Fruit fly (Drosophila melanogaster) whole organism, embryonic: ENCODE data around the gene CG10587.

Source experiments
- Atf3 ChIP-seq: fragments of 200-800 bp; sonication (Bioruptor generic); optimal IDR thresholded peaks from 3 replicates; lab custom pipeline; 2016; ENCODE audit warnings: missing biosample characterization, missing genetic modification characterization
- CG10274 ChIP-seq: fragments of 200-800 bp; sonication (Bioruptor generic); optimal IDR thresholded peaks from 3 replicates; lab custom pipeline; 2017; ENCODE audit warnings: missing biosample characterization, mild to moderate bottlenecking, missing genetic modification characterization
- CG10462 ChIP-seq: fragments of 200-800 bp; sonication (Bioruptor generic); optimal IDR thresholded peaks from 2 replicates; lab custom pipeline; 2016; ENCODE audit warnings: missing biosample characterization, missing genetic modification characterization
- CG12236 ChIP-seq: fragments of 200-800 bp; sonication (Bioruptor generic); optimal IDR thresholded peaks from 2 replicates; lab custom pipeline; 2016; ENCODE audit warnings: missing biosample characterization, missing genetic modification characterization
- CG12299 ChIP-seq: fragments of 200-800 bp; sonication (Bioruptor generic); optimal IDR thresholded peaks from 2 replicates; lab custom pipeline; 2018; ENCODE audit warnings: missing biosample characterization, mild to moderate bottlenecking, missing genetic modification characterization
- CG14014 ChIP-seq: fragments of 200-800 bp; sonication (Bioruptor generic); IDR thresholded peaks from 2 replicates; pipeline ENCODE4 v1.3.6; 2022; ENCODE audit warnings: missing biosample characterization, missing genetic modification characterization
- CG15269 ChIP-seq: fragments of 200-800 bp; sonication (Bioruptor generic); optimal IDR thresholded peaks from 2 replicates; lab custom pipeline; 2018; ENCODE audit warnings: missing biosample characterization, mild to moderate bottlenecking, missing genetic modification characterization, moderate library complexity
- CG15601 ChIP-seq: fragments of 200-800 bp; sonication (Bioruptor generic); optimal IDR thresholded peaks from 3 replicates; lab custom pipeline; 2019; ENCODE audit warnings: missing biosample characterization, mild to moderate bottlenecking, missing genetic modification characterization, moderate library complexity
- CG17829 ChIP-seq: fragments of 200-800 bp; optimal IDR thresholded peaks from 2 replicates; lab custom pipeline; 2019; ENCODE audit warnings: missing biosample characterization, mild to moderate bottlenecking, missing genetic modification characterization, moderate library complexity
- CG32532 ChIP-seq: fragments of 200-800 bp; sonication (Bioruptor generic); IDR thresholded peaks from 2 replicates; pipeline ENCODE4 v1.3.6; 2022; ENCODE audit warnings: missing biosample characterization, missing genetic modification characterization
- CG6791 ChIP-seq: fragments of 200-800 bp; sonication (Bioruptor generic); IDR thresholded peaks from 3 replicates; pipeline ENCODE4 v1.3.6; 2022; ENCODE audit warnings: missing biosample characterization, missing genetic modification characterization; ENCODE audit not compliant: partially characterized antibody
- CG8290 ChIP-seq, 3 experiments: fragments of 200-800 bp; sonication (Bioruptor generic); optimal IDR thresholded peaks; 2 replicates each; lab custom pipeline; 2016 to 2019; ENCODE audit warnings: missing biosample characterization in 3 of 3, missing genetic modification characterization in 3 of 3, mild to moderate bottlenecking in 2 of 3, moderate library complexity in 1 of 3
- CG8478 ChIP-seq: fragments of >200 bp; optimal IDR thresholded peaks from 2 replicates; lab custom pipeline; 2018
- CG8924 ChIP-seq: fragments of 200-800 bp; optimal IDR thresholded peaks from 3 replicates; lab custom pipeline; 2019; ENCODE audit warnings: missing biosample characterization, mild to moderate bottlenecking, missing genetic modification characterization, moderate library complexity
- CG8944 ChIP-seq: fragments of 200-800 bp; sonication (Bioruptor generic); optimal IDR thresholded peaks from 3 replicates; lab custom pipeline; 2016; ENCODE audit warnings: missing biosample characterization, missing genetic modification characterization
- CG9215 ChIP-seq: fragments of 200-800 bp; sonication (Bioruptor generic); IDR thresholded peaks from 2 replicates; pipeline ENCODE4 v1.3.6; 2022; ENCODE audit warnings: missing biosample characterization, missing genetic modification characterization
- CG9876 ChIP-seq: fragments of 200-800 bp; sonication (Bioruptor generic); optimal IDR thresholded peaks from 2 replicates; lab custom pipeline; 2016; ENCODE audit warnings: missing biosample characterization, missing genetic modification characterization
- CTCF ChIP-seq: fragments of 200-800 bp; sonication (Bioruptor generic); optimal IDR thresholded peaks from 2 replicates; lab custom pipeline; 2017; ENCODE audit warnings: missing biosample characterization, mild to moderate bottlenecking, missing genetic modification characterization, moderate library complexity
- CrebB ChIP-seq: fragments of 200-800 bp; sonication (Bioruptor generic); optimal IDR thresholded peaks from 3 replicates; lab custom pipeline; 2018; ENCODE audit warnings: missing biosample characterization, mild to moderate bottlenecking, missing genetic modification characterization
- D19A ChIP-seq: fragments of 200-800 bp; optimal IDR thresholded peaks from 3 replicates; lab custom pipeline; 2019; ENCODE audit warnings: missing biosample characterization, mild to moderate bottlenecking, missing genetic modification characterization, moderate library complexity
- Dll ChIP-seq: fragments of 200-800 bp; sonication (Bioruptor generic); IDR thresholded peaks from 4 replicates; pipeline ENCODE4 v1.3.6; 2022; ENCODE audit warnings: missing biosample characterization, missing genetic modification characterization; ENCODE audit not compliant: partially characterized antibody
- E2f2 ChIP-seq: fragments of 200-800 bp; sonication (Bioruptor generic); IDR thresholded peaks from 2 replicates; pipeline ENCODE4 v1.3.6; 2022; ENCODE audit warnings: missing biosample characterization, missing genetic modification characterization
- Fer2 ChIP-seq: fragments of 200-800 bp; sonication (Bioruptor generic); optimal IDR thresholded peaks from 2 replicates; lab custom pipeline; 2018; ENCODE audit warnings: missing biosample characterization, mild to moderate bottlenecking, missing genetic modification characterization, moderate library complexity
- Hr51 ChIP-seq, 2 experiments: fragments of 200-800 bp; sonication (Bioruptor generic); optimal IDR thresholded peaks; 2 replicates in 1 of 2; 3 replicates in 1 of 2; lab custom pipeline; 2016 to 2018; ENCODE audit warnings: missing biosample characterization in 2 of 2, missing genetic modification characterization in 2 of 2, mild to moderate bottlenecking in 1 of 2, moderate library complexity in 1 of 2
- Myb ChIP-seq: fragments of 200-800 bp; sonication (Bioruptor generic); optimal IDR thresholded peaks from 2 replicates; lab custom pipeline; 2016; ENCODE audit warnings: missing biosample characterization, missing genetic modification characterization
- Oli ChIP-seq: fragments of 200-800 bp; sonication (Bioruptor generic); optimal IDR thresholded peaks from 2 replicates; lab custom pipeline; 2018; ENCODE audit warnings: missing biosample characterization, mild to moderate bottlenecking, missing genetic modification characterization, moderate library complexity
- Stat92E ChIP-seq, 3 experiments: fragments of >200 bp in 2 of 3; fragments of 200-800 bp in 1 of 3; sonication (Bioruptor generic) in 1 of 3; optimal IDR thresholded peaks; 2 replicates each; lab custom pipeline; 2017 to 2019; ENCODE audit warnings: missing biosample characterization in 3 of 3, missing genetic modification characterization in 3 of 3, mild to moderate bottlenecking in 1 of 3, moderate library complexity in 1 of 3
- Taf1 ChIP-seq: fragments of 200-800 bp; sonication (Bioruptor generic); IDR thresholded peaks from 2 replicates; pipeline ENCODE4 v1.3.6; 2022; ENCODE audit warnings: missing biosample characterization, missing genetic modification characterization
- ab ChIP-seq: fragments of 200-800 bp; sonication (Bioruptor generic); optimal IDR thresholded peaks from 2 replicates; lab custom pipeline; 2016; ENCODE audit warnings: missing biosample characterization, missing genetic modification characterization
- cas ChIP-seq: fragments of 200-800 bp; sonication (Bioruptor generic); IDR thresholded peaks from 2 replicates; pipeline ENCODE4 v1.3.6; 2022; ENCODE audit warnings: missing biosample characterization, missing genetic modification characterization
- caup ChIP-seq: fragments of 200-800 bp; sonication (Bioruptor generic); optimal IDR thresholded peaks from 3 replicates; lab custom pipeline; 2017; ENCODE audit warnings: missing biosample characterization, mild to moderate bottlenecking, missing genetic modification characterization, moderate library complexity; ENCODE audit not compliant: severe bottlenecking
- chn ChIP-seq: fragments of 200-800 bp; sonication (Bioruptor generic); optimal IDR thresholded peaks from 2 replicates; lab custom pipeline; 2016; ENCODE audit warnings: missing biosample characterization, missing genetic modification characterization
- dmrt99B ChIP-seq: fragments of 200-800 bp; sonication (Bioruptor generic); optimal IDR thresholded peaks from 2 replicates; lab custom pipeline; 2018; ENCODE audit warnings: missing biosample characterization, mild to moderate bottlenecking, missing genetic modification characterization, moderate library complexity
- gcm ChIP-seq: fragments of 200-800 bp; sonication (Bioruptor generic); optimal IDR thresholded peaks from 2 replicates; lab custom pipeline; 2019; ENCODE audit warnings: missing biosample characterization, mild to moderate bottlenecking, missing genetic modification characterization, moderate library complexity
- gem ChIP-seq: fragments of 200-800 bp; sonication (Bioruptor generic); optimal IDR thresholded peaks from 2 replicates; lab custom pipeline; 2019; ENCODE audit warnings: missing biosample characterization, mild to moderate bottlenecking, missing genetic modification characterization, moderate library complexity
- ind ChIP-seq: fragments of 200-800 bp; sonication (Bioruptor generic); optimal IDR thresholded peaks from 3 replicates; lab custom pipeline; 2016; ENCODE audit warnings: missing biosample characterization, missing genetic modification characterization
- repo ChIP-seq: fragments of 200-800 bp; sonication (Bioruptor generic); optimal IDR thresholded peaks from 2 replicates; lab custom pipeline; 2016; ENCODE audit warnings: missing biosample characterization, missing genetic modification characterization
- sc ChIP-seq, 3 experiments: fragments of >200 bp in 2 of 3; fragments of 200-800 bp in 1 of 3; sonication (Bioruptor generic) in 1 of 3; optimal IDR thresholded peaks; 2 replicates in 2 of 3; 3 replicates in 1 of 3; lab custom pipeline; 2017; ENCODE audit warnings: mild to moderate bottlenecking in 1 of 3, missing biosample characterization in 1 of 3, missing genetic modification characterization in 1 of 3, missing genetic modification reagents in 1 of 3
- sens ChIP-seq: fragments of 200-800 bp; sonication (Bioruptor generic); peaks from one replicate; lab custom pipeline; 2016; ENCODE audit warnings: missing biosample characterization, missing genetic modification characterization
- sima ChIP-seq: fragments of 200-800 bp; sonication (Bioruptor generic); optimal IDR thresholded peaks from 2 replicates; lab custom pipeline; 2016; ENCODE audit warnings: missing biosample characterization, missing genetic modification characterization
- sqz ChIP-seq: fragments of 200-800 bp; sonication (Bioruptor generic); optimal IDR thresholded peaks from 3 replicates; lab custom pipeline; 2018; ENCODE audit warnings: missing biosample characterization, mild to moderate bottlenecking, missing genetic modification characterization
- sr ChIP-seq: fragments of 200-800 bp; sonication (Bioruptor generic); IDR thresholded peaks from 3 replicates; pipeline ENCODE4 v1.3.6; 2022; ENCODE audit warnings: missing biosample characterization, missing genetic modification characterization
- trem ChIP-seq: fragments of 200-800 bp; optimal IDR thresholded peaks from 3 replicates; lab custom pipeline; 2019; ENCODE audit warnings: missing biosample characterization, mild to moderate bottlenecking, missing genetic modification characterization, moderate library complexity
- wek ChIP-seq: fragments of 200-800 bp; sonication (Bioruptor generic); optimal IDR thresholded peaks from 3 replicates; lab custom pipeline; 2018; ENCODE audit warnings: missing biosample characterization, mild to moderate bottlenecking, missing genetic modification characterization, moderate library complexity

The CG10587 gene

dm6 chr3L:20930059-20930785 is 32.1 kb downstream of the CG10587 start (continued):
- TF ChIP-seq dmrt99B (tag; lab: Kevin White, UChicago) (peak; percentile 67), Myb (no peak), Oli (tag; lab: Kevin White, UChicago) (peak; percentile 64), CrebB (tag; lab: Kevin White, UChicago) (no peak), Fer2 (no peak), sc (optimal IDR thresholded peaks at IDR 0.05; lab: Kevin White, UChicago) (no peak), sc (GFP tag; optimal IDR thresholded peaks at IDR 0.05; lab: Kevin White, UChicago) (peak; percentile 31), Hr51 (GFP tag; optimal IDR thresholded peaks at IDR 0.05; lab: Kevin White, UChicago) (peak in 1 of 2 experiments; percentile 45), gem (tag; lab: Kevin White, UChicago) (peak; percentile 79), gcm (GFP tag; lab: Kevin White, UChicago) (peak; percentile 54), chn (no peak), CG10274 (GFP tag; lab: Kevin White, UChicago) (no peak), trem (tag; lab: Kevin White, UChicago) (peak; percentile 59), CG9215 (GFP tag; lab: Robert Waterston, UW) (no peak), CG15601 (tag; lab: Kevin White, UChicago) (peak; percentile 72), ab (GFP tag; lab: Kevin White, UChicago) (no peak), cas (no peak)
- TF ChIP-seq, all 482 proteins: peak for 97

DNA sequence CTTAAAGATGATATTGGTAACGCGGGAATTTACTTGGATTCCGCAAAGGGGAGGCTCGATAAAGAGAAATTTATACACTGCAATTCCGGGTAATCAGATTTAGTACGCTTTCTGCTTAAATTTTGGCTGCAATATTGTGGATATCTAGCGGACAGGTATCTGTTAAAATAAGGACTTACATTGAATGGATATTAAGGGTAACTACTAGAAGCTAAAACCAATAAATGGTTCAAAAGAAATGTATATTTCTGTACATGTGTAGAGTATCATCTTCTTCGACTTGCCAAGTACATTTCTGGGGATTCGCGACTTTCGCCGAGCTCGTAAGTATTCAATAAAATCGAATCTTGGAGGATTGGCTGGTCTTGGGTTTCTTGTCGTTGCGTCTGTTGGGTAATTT is 32.9 kb downstream of the CG10587 start:
- no peak for TF ChIP-seq CG14014 (GFP tag; lab: Robert Waterston, UW)
- no peak for TF ChIP-seq sr (GFP tag; lab: Robert Waterston, UW)
- TF ChIP-seq caup (GFP tag; lab: Kevin White, UChicago) = no peak
- TF ChIP-seq wek (GFP tag; lab: Kevin White, UChicago) = no peak
- TF ChIP-seq sens (GFP tag; lab: Kevin White, UChicago) = peak; percentile 53
- no peak for TF ChIP-seq sqz (GFP tag; lab: Kevin White, UChicago)
- TF ChIP-seq CG8478 (lab: Kevin White, UChicago) = no peak
- TF ChIP-seq ind = no peak
- no peak for TF ChIP-seq Stat92E (GFP tag; optimal IDR thresholded peaks at IDR 0.05; lab: Kevin White, UChicago)
- no peak for TF ChIP-seq CG8290 (GFP tag; optimal IDR thresholded peaks at IDR 0.05; lab: Kevin White, UChicago)
- no peak for TF ChIP-seq CG8290 (tag; optimal IDR thresholded peaks at IDR 0.05; lab: Kevin White, UChicago)
- TF ChIP-seq Taf1 (GFP tag; lab: Robert Waterston, UW) = no peak
- no peak for TF ChIP-seq CG12236
- no peak for TF ChIP-seq Dll (GFP tag; lab: Robert Waterston, UW)
- TF ChIP-seq Atf3 (GFP tag; lab: Kevin White, UChicago) = no peak
- no peak for TF ChIP-seq CTCF (GFP tag; lab: Kevin White, UChicago)
- TF ChIP-seq D19A (tag; lab: Kevin White, UChicago) = peak; percentile 42
- no peak for TF ChIP-seq CG10462 (GFP tag; lab: Kevin White, UChicago)

dm6 chr3L:20927526-20927925 is 34.8 kb downstream of the CG10587 start, which contains the start of gene CG10589:
Gene CG10589 (plus strand): TSS chr3L:20927826.
- TF ChIP-seq CG6791 (GFP tag; lab: Robert Waterston, UW) (no peak), CG12299 (tag; lab: Kevin White, UChicago) (no peak), repo (GFP tag; lab: Kevin White, UChicago) (no peak), CG17829 (tag; lab: Kevin White, UChicago) (no peak), CG8944 (GFP tag; lab: Kevin White, UChicago) (no peak), sima (GFP tag; lab: Kevin White, UChicago) (no peak), CG32532 (no peak), CG8924 (tag; lab: Kevin White, UChicago) (no peak), E2f2 (GFP tag; lab: Robert Waterston, UW) (no peak), CG9876 (GFP tag; lab: Kevin White, UChicago) (no peak), CG15269 (no peak)
